Worm (Caenorhabditis elegans): ENCODE measurements around the gene nhr-37.
A peak's percentile ranks its signal among the peaks of the same experiment; 100 is the strongest.

nhr-37 gene

ce11 chrV:6611058-6611457 is 10.9 kb upstream of the nhr-37 start, which contains the start of gene gon-14:
Gene gon-14 (minus strand): TSS chrV:6611158.
- TF ChIP-seq ztf-11 (tag; optimal IDR thresholded peaks at IDR 0.05) (no peak), hlh-4 (tag; optimal IDR thresholded peaks at IDR 0.05) (no peak), fos-1 (tag; optimal IDR thresholded peaks at IDR 0.05) (no peak), C34B4.2 (tag; optimal IDR thresholded peaks at IDR 0.05) (no peak), snpc-4 (tag; optimal IDR thresholded peaks at IDR 0.05) (no peak), ces-1 (GFP tag; optimal IDR thresholded peaks at IDR 0.05) (no peak), zag-1 (tag; optimal IDR thresholded peaks at IDR 0.05) (no peak), lin-15B (tag; optimal IDR thresholded peaks at IDR 0.05) (no peak), F16B12.6 (tag; optimal IDR thresholded peaks at IDR 0.05) (no peak), tbx-2 (tag; optimal IDR thresholded peaks at IDR 0.05) (no peak), sptf-1 (tag; optimal IDR thresholded peaks at IDR 0.05) (no peak), ceh-88 (GFP tag; IDR thresholded peaks at IDR 0.05) (no peak), unc-98 (GFP tag; IDR thresholded peaks at IDR 0.05) (no peak), nhr-11 (tag; optimal IDR thresholded peaks at IDR 0.05) (no peak), lin-35 (GFP tag; optimal IDR thresholded peaks at IDR 0.05) (no peak), mdl-1 (tag; optimal IDR thresholded peaks at IDR 0.05) (no peak)

ce11 chrV:6611504-6611903 is 10.5 kb upstream of the nhr-37 start:
- no peak for TF ChIP-seq egl-13 (tag; optimal IDR thresholded peaks at IDR 0.05)
- TF ChIP-seq blmp-1 (tag; optimal IDR thresholded peaks at IDR 0.05) = peak; percentile 34
- TF ChIP-seq efl-1 (optimal IDR thresholded peaks at IDR 0.05) = peak; percentile 29 to 48
- peak in 1 of 2 experiments; percentile 43 for TF ChIP-seq efl-1 (GFP tag; optimal IDR thresholded peaks at IDR 0.05 in 1 of 2)
- peak in 1 of 3 experiments; percentile 5 for TF ChIP-seq ceh-82 (tag; optimal IDR thresholded peaks at IDR 0.05)
- no peak for TF ChIP-seq mab-9 (GFP tag; IDR thresholded peaks at IDR 0.05)
- TF ChIP-seq F16B12.6 (tag; optimal IDR thresholded peaks at IDR 0.05) = peak; percentile 70
- TF ChIP-seq lsy-2 (tag; optimal IDR thresholded peaks at IDR 0.05) = peak; percentile 43 to 94
- TF ChIP-seq ztf-11 (tag; optimal IDR thresholded peaks at IDR 0.05) = no peak
- peak in 2 of 3 experiments; percentile 29 to 54 for TF ChIP-seq dpl-1 (GFP tag; optimal IDR thresholded peaks at IDR 0.05)
- TF ChIP-seq lin-35 (GFP tag; optimal IDR thresholded peaks at IDR 0.05) = peak; percentile 10 to 45
- no peak for TF ChIP-seq mef-2 (tag; optimal IDR thresholded peaks at IDR 0.05)
- TF ChIP-seq lin-14 (GFP tag; optimal IDR thresholded peaks at IDR 0.05) = no peak

- TF ChIP-seq nhr-90 (tag; optimal IDR thresholded peaks at IDR 0.05; ENCODE audit: poor library complexity) = peak; percentile 48
- no peak for TF ChIP-seq tbx-2 (tag; optimal IDR thresholded peaks at IDR 0.05)
- no peak for TF ChIP-seq xbp-1 (tag; optimal IDR thresholded peaks at IDR 0.05)
- peak; percentile 39 for TF ChIP-seq nhr-20 (tag; optimal IDR thresholded peaks at IDR 0.05)
- no peak for TF ChIP-seq ceh-90 (tag; optimal IDR thresholded peaks at IDR 0.05)
- TF ChIP-seq skn-1 (tag; optimal IDR thresholded peaks at IDR 0.05) = peak; percentile 10
- no peak for TF ChIP-seq unc-86 (tag; optimal IDR thresholded peaks at IDR 0.05)
- TF ChIP-seq zag-1 (tag; optimal IDR thresholded peaks at IDR 0.05) = no peak
- TF ChIP-seq ces-1 (GFP tag; optimal IDR thresholded peaks at IDR 0.05) = no peak
- no peak for TF ChIP-seq mef-2 (tag; optimal IDR thresholded peaks at IDR 0.05)
- peak in 1 of 2 experiments; percentile 66 for TF ChIP-seq mdl-1 (tag; optimal IDR thresholded peaks at IDR 0.05)
- peak; percentile 28 for TF ChIP-seq egl-13 (tag; optimal IDR thresholded peaks at IDR 0.05)
- TF ChIP-seq ceh-82 (tag; optimal IDR thresholded peaks at IDR 0.05) = no peak
- no peak for TF ChIP-seq unc-130 (tag; optimal IDR thresholded peaks at IDR 0.05)
- no peak for TF ChIP-seq lin-13 (GFP tag; optimal IDR thresholded peaks at IDR 0.05)
- TF ChIP-seq elt-2 (tag; optimal IDR thresholded peaks at IDR 0.05) = peak; percentile 100
- TF ChIP-seq lin-35 (GFP tag; optimal IDR thresholded peaks at IDR 0.05) = peak in 1 of 2 experiments; percentile 44
- TF ChIP-seq ama-1 (optimal IDR thresholded peaks at IDR 0.05) = peak; percentile 28
- TF ChIP-seq efl-1 (optimal IDR thresholded peaks at IDR 0.05) = no peak
- TF ChIP-seq efl-1 (GFP tag; optimal IDR thresholded peaks at IDR 0.05 in 1 of 2) = peak in 1 of 2 experiments; percentile 82
- TF ChIP-seq C04F5.9 (tag; optimal IDR thresholded peaks at IDR 0.05) = no peak
- no peak for TF ChIP-seq nhr-12 (tag; optimal IDR thresholded peaks at IDR 0.05)
- peak in 1 of 2 experiments; percentile 5 for TF ChIP-seq lsy-2 (tag; optimal IDR thresholded peaks at IDR 0.05)
- peak; percentile 48 for TF ChIP-seq nhr-71 (tag; optimal IDR thresholded peaks at IDR 0.05)
- peak; percentile 94 for TF ChIP-seq pqm-1 (tag; optimal IDR thresholded peaks at IDR 0.05)
- TF ChIP-seq jun-1 (tag; optimal IDR thresholded peaks at IDR 0.05) = peak; percentile 46
- TF ChIP-seq tlp-1 (tag; optimal IDR thresholded peaks at IDR 0.05) = peak; percentile 34
Measured at ce11 chrV:6614152-6614734, 7.8 kb upstream of the nhr-37 start, which contains the start of gene cpr-4. Gene cpr-4 (plus strand): TSS chrV:6614674.

Measured in whole organism, L1 larva.